Worm (Caenorhabditis elegans): ENCODE results near the gene T23F2.3.

T23F2.3 gene

DNA sequence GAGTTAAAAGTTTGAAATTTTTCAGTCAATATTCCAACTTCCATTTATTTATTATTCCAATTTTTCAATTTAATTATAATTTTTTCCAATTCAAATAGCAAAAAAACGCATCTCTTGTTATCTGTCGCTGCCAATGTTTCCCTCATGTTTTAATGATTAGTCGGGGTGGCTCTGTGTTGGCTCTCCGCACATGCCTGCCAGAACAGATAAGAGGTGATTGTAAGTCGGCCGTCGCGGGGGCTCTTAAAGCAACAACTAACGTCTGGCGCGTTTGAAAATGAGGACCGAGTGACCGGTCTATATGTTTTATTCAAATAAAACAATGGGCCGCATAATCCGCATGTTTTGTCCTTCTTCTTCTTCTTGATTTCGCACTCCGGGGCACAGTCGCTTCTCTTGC lies 35.8 kb downstream of the T23F2.3 start:
- TF ChIP-seq ztf-4 (tag; optimal IDR thresholded peaks at IDR 0.05) (no peak), nhr-12 (tag; optimal IDR thresholded peaks at IDR 0.05) (no peak), nfya-1 (tag; optimal IDR thresholded peaks at IDR 0.05; ENCODE audit: insufficient read depth) (peak; percentile 6), nhr-23 (tag; optimal IDR thresholded peaks at IDR 0.05) (no peak), sea-2 (GFP tag; optimal IDR thresholded peaks at IDR 0.05) (no peak), nhr-237 (tag; optimal IDR thresholded peaks at IDR 0.05) (no peak), unc-39 (tag; optimal IDR thresholded peaks at IDR 0.05) (no peak), ceh-16 (tag; optimal IDR thresholded peaks at IDR 0.05) (no peak), mdl-1 (tag; optimal IDR thresholded peaks at IDR 0.05) (no peak), elt-2 (tag; optimal IDR thresholded peaks at IDR 0.05) (peak; percentile 73), nhr-28 (tag; optimal IDR thresholded peaks at IDR 0.05) (no peak), pqm-1 (tag; optimal IDR thresholded peaks at IDR 0.05) (peak; percentile 38), skn-1 (tag; optimal IDR thresholded peaks at IDR 0.05) (no peak)

DNA sequence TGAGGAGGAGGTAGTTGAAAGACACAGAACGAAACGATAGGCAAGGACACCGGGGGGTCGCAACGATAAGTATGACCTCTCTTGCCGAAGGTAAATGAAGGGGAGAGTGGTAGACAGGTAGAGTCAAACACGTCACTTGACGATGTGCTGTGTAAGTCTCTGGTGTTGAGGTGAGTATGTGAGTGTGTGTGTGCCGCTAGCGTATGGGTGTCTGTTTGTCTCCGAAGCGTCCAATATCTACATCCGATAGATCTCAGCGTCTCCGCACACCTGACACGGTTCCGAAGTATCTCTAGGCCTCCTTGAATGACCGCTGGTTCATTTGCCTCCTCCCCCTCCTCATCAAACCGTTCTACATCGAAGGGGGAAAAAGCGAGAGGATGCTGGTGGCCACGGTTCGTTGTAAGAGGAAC lies 37.0 kb downstream of the T23F2.3 start:
- TF ChIP-seq elt-1 (tag; optimal IDR thresholded peaks at IDR 0.05) (peak; percentile 9), ceh-82 (tag; optimal IDR thresholded peaks at IDR 0.05) (no peak), lin-39 (tag; optimal IDR thresholded peaks at IDR 0.05) (peak; percentile 55), egl-5 (tag; optimal IDR thresholded peaks at IDR 0.05) (no peak), nhr-25 (tag; optimal IDR thresholded peaks at IDR 0.05) (peak; percentile 99), nhr-12 (tag; optimal IDR thresholded peaks at IDR 0.05) (no peak), nhr-28 (tag; optimal IDR thresholded peaks at IDR 0.05) (no peak), egl-27 (tag; optimal IDR thresholded peaks at IDR 0.05) (peak; percentile 47), pha-4 (tag; optimal IDR thresholded peaks at IDR 0.05) (peak; percentile 82), unc-62 (GFP tag; optimal IDR thresholded peaks at IDR 0.05) (no peak), pqm-1 (tag; optimal IDR thresholded peaks at IDR 0.05) (peak; percentile 48), elt-3 (tag; optimal IDR thresholded peaks at IDR 0.05) (peak in 1 of 3 experiments; percentile 63), nhr-43 (tag; optimal IDR thresholded peaks at IDR 0.05; ENCODE audit: poor library complexity, severe bottlenecking) (peak; percentile 60), jun-1 (tag; optimal IDR thresholded peaks at IDR 0.05) (peak; percentile 79), tbx-2 (tag; optimal IDR thresholded peaks at IDR 0.05) (peak; percentile 35), hmg-11 (tag; optimal IDR thresholded peaks at IDR 0.05) (peak; percentile 45), ztf-4 (tag; optimal IDR thresholded peaks at IDR 0.05) (no peak), ceh-28 (tag; optimal IDR thresholded peaks at IDR 0.05) (peak; percentile 65), zag-1 (tag; optimal IDR thresholded peaks at IDR 0.05) (no peak), lsy-12 (tag; optimal IDR thresholded peaks at IDR 0.05) (peak; percentile 7), elt-2 (tag; optimal IDR thresholded peaks at IDR 0.05) (peak; percentile 67), nhr-23 (tag; optimal IDR thresholded peaks at IDR 0.05) (peak; percentile 74), lin-15B (tag; optimal IDR thresholded peaks at IDR 0.05) (peak; percentile 16), ceh-9 (tag; optimal IDR thresholded peaks at IDR 0.05) (no peak), nhr-77 (tag; optimal IDR thresholded peaks at IDR 0.05) (no peak), nfya-1 (tag; optimal IDR thresholded peaks at IDR 0.05; ENCODE audit: insufficient read depth) (peak; percentile 67)

DNA sequence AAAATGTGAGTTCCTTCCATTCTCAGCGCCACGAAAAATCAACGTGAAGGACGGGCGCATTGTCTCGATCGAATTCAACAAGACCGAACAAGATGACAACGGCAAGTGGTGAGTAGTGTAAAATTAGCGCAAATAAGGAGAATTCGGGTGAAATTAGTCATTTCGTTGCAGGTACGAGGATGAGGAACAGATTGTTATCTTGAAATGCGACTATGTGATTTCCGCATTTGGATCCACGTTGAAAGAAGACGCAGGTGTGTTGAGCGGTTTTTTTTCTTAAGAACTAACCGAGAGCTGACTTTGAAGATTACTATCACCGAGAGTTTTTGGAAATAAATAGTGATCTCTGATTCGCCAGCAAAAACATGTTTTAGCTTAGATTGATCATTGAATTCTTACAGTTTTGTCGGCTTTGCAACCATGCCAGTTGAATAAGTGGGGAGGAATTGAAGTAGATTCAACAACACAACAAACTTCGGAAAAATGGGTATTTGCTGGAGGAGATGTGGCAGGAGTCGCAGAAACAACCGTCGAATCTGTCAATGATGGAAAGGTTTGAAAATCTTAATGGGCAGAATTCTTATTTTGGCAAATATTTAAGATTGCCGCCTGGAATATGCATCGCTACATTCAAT lies 41.9 kb downstream of the T23F2.3 start:
- TF ChIP-seq ZK546.5 (tag; optimal IDR thresholded peaks at IDR 0.05) (no peak), ceh-82 (tag; optimal IDR thresholded peaks at IDR 0.05) (no peak), mdl-1 (tag; optimal IDR thresholded peaks at IDR 0.05) (no peak), ceh-16 (tag; optimal IDR thresholded peaks at IDR 0.05) (no peak), nhr-11 (tag; optimal IDR thresholded peaks at IDR 0.05) (no peak), egl-27 (tag; optimal IDR thresholded peaks at IDR 0.05) (no peak), nhr-25 (tag; optimal IDR thresholded peaks at IDR 0.05) (peak; percentile 46), snpc-4 (tag; optimal IDR thresholded peaks at IDR 0.05) (no peak), fos-1 (tag; optimal IDR thresholded peaks at IDR 0.05) (no peak), pqm-1 (tag; optimal IDR thresholded peaks at IDR 0.05) (no peak), ceh-9 (tag; optimal IDR thresholded peaks at IDR 0.05) (no peak), elt-1 (tag; optimal IDR thresholded peaks at IDR 0.05) (peak; percentile 64), nhr-237 (tag; optimal IDR thresholded peaks at IDR 0.05) (no peak)

DNA sequence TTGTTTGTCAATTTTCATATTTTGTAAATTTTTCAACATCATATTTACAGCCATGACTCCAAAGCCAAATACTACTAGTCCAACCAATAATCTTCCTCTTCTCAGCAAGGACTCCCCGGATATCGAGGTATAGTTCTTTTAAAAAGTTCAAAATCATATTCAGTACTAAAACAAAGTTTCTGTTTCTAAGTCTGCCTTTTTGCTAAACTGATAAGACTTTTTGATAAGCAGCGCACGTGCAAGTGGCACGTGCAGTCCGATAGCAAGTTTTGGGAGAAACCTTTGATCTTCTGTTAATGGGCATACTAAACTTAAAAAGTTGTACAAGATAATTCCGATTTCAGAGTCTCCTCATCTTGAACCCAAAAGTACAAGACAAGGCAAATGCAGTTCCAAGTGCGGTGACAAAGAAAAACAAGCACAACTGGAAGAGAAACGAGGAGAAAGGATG lies 44.3 kb downstream of the T23F2.3 start, which contains the start of gene dpyd-1:
Gene dpyd-1 (plus strand): TSS at position 51 of the 451 bp plus-strand sequence.
- TF ChIP-seq elt-1 (tag; optimal IDR thresholded peaks at IDR 0.05) (no peak), nhr-23 (tag; optimal IDR thresholded peaks at IDR 0.05) (no peak), hmg-11 (tag; optimal IDR thresholded peaks at IDR 0.05) (no peak), lsy-12 (tag; optimal IDR thresholded peaks at IDR 0.05) (no peak), unc-39 (tag; optimal IDR thresholded peaks at IDR 0.05) (no peak), nhr-11 (tag; optimal IDR thresholded peaks at IDR 0.05) (no peak), fos-1 (tag; optimal IDR thresholded peaks at IDR 0.05) (no peak), lin-15B (tag; optimal IDR thresholded peaks at IDR 0.05) (no peak), lin-39 (tag; optimal IDR thresholded peaks at IDR 0.05) (no peak), nhr-25 (tag; optimal IDR thresholded peaks at IDR 0.05) (peak; percentile 36), ztf-4 (tag; optimal IDR thresholded peaks at IDR 0.05) (no peak), nhr-12 (tag; optimal IDR thresholded peaks at IDR 0.05) (no peak), ceh-16 (tag; optimal IDR thresholded peaks at IDR 0.05) (no peak), ceh-9 (tag; optimal IDR thresholded peaks at IDR 0.05) (no peak), R02D3.7 (tag; optimal IDR thresholded peaks at IDR 0.05) (no peak), egl-5 (tag; optimal IDR thresholded peaks at IDR 0.05) (no peak), jun-1 (tag; optimal IDR thresholded peaks at IDR 0.05) (no peak), elt-3 (tag; optimal IDR thresholded peaks at IDR 0.05) (no peak), ztf-11 (tag; optimal IDR thresholded peaks at IDR 0.05) (no peak), fkh-2 (tag; optimal IDR thresholded peaks at IDR 0.05) (no peak), nhr-28 (tag; optimal IDR thresholded peaks at IDR 0.05) (no peak), elt-2 (tag; optimal IDR thresholded peaks at IDR 0.05) (peak; percentile 85), eor-1 (tag; optimal IDR thresholded peaks at IDR 0.05) (no peak), aly-2 (tag; optimal IDR thresholded peaks at IDR 0.05) (no peak), nhr-67 (tag; optimal IDR thresholded peaks at IDR 0.05) (no peak), pqm-1 (tag; optimal IDR thresholded peaks at IDR 0.05) (peak; percentile 78), snpc-4 (tag; optimal IDR thresholded peaks at IDR 0.05) (no peak), skn-1 (tag; optimal IDR thresholded peaks at IDR 0.05) (no peak), ceh-82 (tag; optimal IDR thresholded peaks at IDR 0.05) (no peak)

Data from whole organism, L3 larva.